Worm (Caenorhabditis elegans) whole organism, midembryonic: ENCODE data around the gene clec-122.
A peak's percentile ranks its signal among the peaks of the same experiment; 100 is the strongest.

Source experiments
- T22C8.4 ChIP-seq: fragments of 200-800 bp; sonication (Bioruptor generic); IDR thresholded peaks from 2 replicates; pipeline ENCODE4 v1.3.6; 2022; ENCODE audit warnings: missing genetic modification characterization, missing compliant biosample characterization
- flt-1 ChIP-seq: fragments of 200-800 bp; sonication (Bioruptor generic); IDR thresholded peaks from 2 replicates; pipeline ENCODE4 v1.3.6; 2022; ENCODE audit warnings: missing genetic modification characterization, missing compliant biosample characterization
- med-1 ChIP-seq: sonication (generic microtip); optimal IDR thresholded peaks from 2 replicates; lab custom pipeline; 2017; ENCODE audit warnings: missing genetic modification characterization, mild to moderate bottlenecking, missing compliant biosample characterization, antibody characterized with exemption, missing genetic modification reagents; ENCODE audit not compliant: insufficient read depth
- tab-1 ChIP-seq: fragments of 200-800 bp; sonication (Bioruptor generic); IDR thresholded peaks from 2 replicates; pipeline ENCODE4 v1.3.6; 2022; ENCODE audit warnings: missing genetic modification characterization, missing compliant biosample characterization

DNA sequence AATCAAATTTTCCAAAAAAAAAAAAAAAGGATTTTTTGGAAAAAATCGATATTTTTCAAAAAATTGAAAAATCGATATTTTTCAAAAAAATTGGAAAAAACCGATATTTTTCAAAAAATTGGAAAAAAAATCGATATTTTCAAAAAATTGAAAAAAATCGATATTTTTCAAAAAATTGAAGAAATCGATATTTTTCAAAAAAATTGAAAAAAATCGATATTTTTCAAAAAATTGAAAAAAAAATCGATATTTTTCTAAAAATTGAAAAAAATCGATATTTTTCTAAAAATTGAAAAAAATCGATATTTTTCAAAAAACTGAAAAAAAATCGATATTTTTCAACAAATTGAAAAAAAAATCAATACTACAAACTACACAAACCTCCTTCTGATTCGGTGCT lies 41.9 kb upstream of the clec-122 start:
- TF ChIP-seq T22C8.4 (GFP tag; lab: Robert Waterston, UW) = peak; percentile 93
- TF ChIP-seq flt-1 = no peak
- no peak for TF ChIP-seq med-1 (GFP tag; lab: Kevin White, UChicago)
- no peak for TF ChIP-seq tab-1 (GFP tag; lab: Robert Waterston, UW)
